Worm (Caenorhabditis elegans) whole organism, L4/young adult: ENCODE data around the gene gst-37.

Experiments used
- W03F9.2 ChIP-seq: fragments of 150-350 bp; optimal IDR thresholded peaks from 2 replicates; lab custom pipeline; 2014; ENCODE audit warnings: missing biosample characterization, missing genetic modification characterization
- dao-5 ChIP-seq: sonication (generic microtip); optimal IDR thresholded peaks from 2 replicates; lab custom pipeline; 2016; ENCODE audit warnings: missing genotype, missing genetic modification characterization, moderate library complexity, missing compliant biosample characterization
- him-1 ChIP-seq: sonication (generic microtip); optimal IDR thresholded peaks from 2 replicates; lab custom pipeline; 2016; ENCODE audit warnings: missing genotype, missing genetic modification reagents, missing genetic modification characterization, missing compliant biosample characterization

ce11 chrV:1969228-1969627 lies 47.8 kb downstream of the gst-37 start, which contains the start of gene acs-3:
- TF ChIP-seq him-1 (tag; lab: Kevin White, UChicago) (no peak), W03F9.2 (tag; lab: Kevin White, UChicago) (no peak), dao-5 (no peak)
